Worm (Caenorhabditis elegans) whole organism, L2 larva: Measurements from ENCODE around the gene C09E7.11.

Experiments used
- C34F6.9 ChIP-seq: fragments of 150-350 bp; optimal IDR thresholded peaks from 2 replicates; lab custom pipeline; 2014; ENCODE audit warnings: missing biosample characterization, missing genetic modification characterization
- F13H6.1 ChIP-seq: sonication (generic microtip); optimal IDR thresholded peaks from 2 replicates; lab custom pipeline; 2016; ENCODE audit warnings: missing genetic modification characterization, missing compliant biosample characterization
- R02D3.7 ChIP-seq: fragments of 150-350 bp; optimal IDR thresholded peaks from 2 replicates; lab custom pipeline; 2014; ENCODE audit warnings: missing biosample characterization, missing genetic modification characterization
- ZK546.5 ChIP-seq: sonication (generic microtip); optimal IDR thresholded peaks from 2 replicates; lab custom pipeline; 2017; ENCODE audit warnings: missing biosample characterization, missing genetic modification characterization
- alr-1 ChIP-seq: fragments of 150-350 bp; optimal IDR thresholded peaks from 2 replicates; lab custom pipeline; 2014; ENCODE audit warnings: missing biosample characterization, missing genetic modification characterization
- aly-2 ChIP-seq: fragments of 150-350 bp; optimal IDR thresholded peaks from 2 replicates; lab custom pipeline; 2014; ENCODE audit warnings: missing biosample characterization, missing genetic modification characterization
- blmp-1 ChIP-seq: sonication (generic microtip); optimal IDR thresholded peaks from 2 replicates; lab custom pipeline; 2017; ENCODE audit warnings: missing genetic modification characterization, mild to moderate bottlenecking, missing compliant biosample characterization, antibody characterized with exemption, moderate library complexity; ENCODE audit not compliant: insufficient read depth
- crh-2 ChIP-seq: sonication (generic microtip); optimal IDR thresholded peaks from 2 replicates; lab custom pipeline; 2017; ENCODE audit warnings: missing biosample characterization, missing genetic modification characterization
- dmd-4 ChIP-seq: sonication (generic microtip); optimal IDR thresholded peaks from 2 replicates; lab custom pipeline; 2017; ENCODE audit warnings: missing biosample characterization, missing genetic modification characterization
- egl-27 ChIP-seq: sonication (generic microtip); optimal IDR thresholded peaks from 3 replicates; lab custom pipeline; 2017; ENCODE audit warnings: missing biosample characterization, missing genetic modification reagents, missing genetic modification characterization
- elt-1 ChIP-seq: fragments of 150-350 bp; optimal IDR thresholded peaks from 2 replicates; lab custom pipeline; 2014; ENCODE audit warnings: missing biosample characterization, missing genetic modification characterization
- elt-3 ChIP-seq: sonication (generic microtip); optimal IDR thresholded peaks from 2 replicates; lab custom pipeline; 2017; ENCODE audit warnings: missing biosample characterization, missing genetic modification characterization
- gmeb-1 ChIP-seq: fragments of 150-350 bp; optimal IDR thresholded peaks from 2 replicates; lab custom pipeline; 2014; ENCODE audit warnings: missing biosample characterization, missing genetic modification characterization
- lin-11 ChIP-seq: fragments of 150-350 bp; sonication (generic microtip); optimal IDR thresholded peaks from 2 replicates; lab custom pipeline; 2014; ENCODE audit warnings: missing biosample characterization, missing genetic modification characterization, inconsistent platforms, mixed read lengths
- lin-39 ChIP-seq: fragments of 150-350 bp; optimal IDR thresholded peaks from 2 replicates; lab custom pipeline; 2014; ENCODE audit warnings: missing biosample characterization, missing genetic modification reagents, missing genetic modification characterization
- lsy-2 ChIP-seq, 2 experiments: fragments of 150-350 bp in 1 of 2; sonication (generic microtip) in 1 of 2; optimal IDR thresholded peaks; 2 replicates each; lab custom pipeline; 2014 to 2017; ENCODE audit warnings: missing biosample characterization in 2 of 2, missing genetic modification characterization in 2 of 2
- mab-5 ChIP-seq: fragments of 150-350 bp; optimal IDR thresholded peaks from 2 replicates; lab custom pipeline; 2014; ENCODE audit warnings: missing biosample characterization, missing genetic modification characterization
- mbf-1 ChIP-seq: sonication (generic microtip); optimal IDR thresholded peaks from 2 replicates; lab custom pipeline; 2017; ENCODE audit warnings: missing biosample characterization, missing genetic modification characterization
- mdl-1 ChIP-seq, 2 experiments: fragments of 150-350 bp in 1 of 2; sonication (generic microtip) in 1 of 2; optimal IDR thresholded peaks; 2 replicates each; lab custom pipeline; 2017; ENCODE audit warnings: missing biosample characterization in 2 of 2, missing genetic modification characterization in 2 of 2
- nhr-10 ChIP-seq: sonication (generic microtip); optimal IDR thresholded peaks from 2 replicates; lab custom pipeline; 2017; ENCODE audit warnings: missing biosample characterization, missing genetic modification characterization
- nhr-11 ChIP-seq: fragments of 150-350 bp; optimal IDR thresholded peaks from 2 replicates; lab custom pipeline; 2014; ENCODE audit warnings: missing biosample characterization, missing genetic modification characterization
- nhr-129 ChIP-seq: fragments of 150-350 bp; optimal IDR thresholded peaks from 2 replicates; lab custom pipeline; 2014; ENCODE audit warnings: missing biosample characterization, missing genetic modification characterization
- nhr-21 ChIP-seq: fragments of 150-350 bp; optimal IDR thresholded peaks from 2 replicates; lab custom pipeline; 2014; ENCODE audit warnings: missing biosample characterization, missing genetic modification characterization
- nhr-23 ChIP-seq: fragments of 150-350 bp; optimal IDR thresholded peaks from 2 replicates; lab custom pipeline; 2014; ENCODE audit warnings: missing biosample characterization, missing genetic modification reagents, missing genetic modification characterization
- nhr-237 ChIP-seq: fragments of 150-350 bp; optimal IDR thresholded peaks from 2 replicates; lab custom pipeline; 2014; ENCODE audit warnings: missing biosample characterization, missing genetic modification characterization
- nhr-25 ChIP-seq: fragments of 150-350 bp; sonication (generic microtip); optimal IDR thresholded peaks from 3 replicates; lab custom pipeline; 2014; ENCODE audit warnings: missing biosample characterization, missing genetic modification characterization
- nhr-6 ChIP-seq: fragments of 150-350 bp; optimal IDR thresholded peaks from 2 replicates; lab custom pipeline; 2014; ENCODE audit warnings: missing biosample characterization, missing genetic modification characterization
- peb-1 ChIP-seq: fragments of 150-350 bp; optimal IDR thresholded peaks from 2 replicates; lab custom pipeline; 2014; ENCODE audit warnings: missing biosample characterization, missing genetic modification characterization
- sem-4 ChIP-seq: fragments of 150-350 bp; optimal IDR thresholded peaks from 2 replicates; lab custom pipeline; 2014; ENCODE audit warnings: missing biosample characterization, missing genetic modification reagents, missing genetic modification characterization
- sma-3 ChIP-seq: sonication (generic microtip); optimal IDR thresholded peaks from 2 replicates; lab custom pipeline; 2016; ENCODE audit warnings: missing genetic modification reagents, missing genetic modification characterization, missing compliant biosample characterization
- sma-9 ChIP-seq, 2 experiments: fragments of 150-350 bp in 1 of 2; sonication (generic microtip) in 1 of 2; optimal IDR thresholded peaks; 2 replicates each; lab custom pipeline; 2014 to 2016; ENCODE audit warnings: missing genetic modification characterization in 2 of 2, mild to moderate bottlenecking in 1 of 2, missing biosample characterization in 1 of 2, missing compliant biosample characterization in 1 of 2, missing genetic modification reagents in 1 of 2, moderate library complexity in 1 of 2
- snpc-4 ChIP-seq: fragments of 150-350 bp; optimal IDR thresholded peaks from 2 replicates; lab custom pipeline; 2014; ENCODE audit warnings: missing biosample characterization, missing genetic modification characterization
- unc-39 ChIP-seq: fragments of 150-350 bp; optimal IDR thresholded peaks from 2 replicates; lab custom pipeline; 2014; ENCODE audit warnings: missing biosample characterization, missing genetic modification characterization
- unc-55 ChIP-seq: fragments of 150-350 bp; sonication (generic microtip); optimal IDR thresholded peaks from 3 replicates; lab custom pipeline; 2014; ENCODE audit warnings: missing biosample characterization, missing genetic modification reagents, missing genetic modification characterization
- ztf-1 ChIP-seq: fragments of 200-800 bp; sonication (Bioruptor generic); conservative IDR thresholded peaks from 2 replicates; pipeline ENCODE4 v1.3.6; 2022; ENCODE audit warnings: missing genetic modification characterization, missing compliant biosample characterization
- ztf-4 ChIP-seq: fragments of 150-350 bp; optimal IDR thresholded peaks from 2 replicates; lab custom pipeline; 2014; ENCODE audit warnings: missing biosample characterization, missing genetic modification characterization

C09E7.11 gene

DNA sequence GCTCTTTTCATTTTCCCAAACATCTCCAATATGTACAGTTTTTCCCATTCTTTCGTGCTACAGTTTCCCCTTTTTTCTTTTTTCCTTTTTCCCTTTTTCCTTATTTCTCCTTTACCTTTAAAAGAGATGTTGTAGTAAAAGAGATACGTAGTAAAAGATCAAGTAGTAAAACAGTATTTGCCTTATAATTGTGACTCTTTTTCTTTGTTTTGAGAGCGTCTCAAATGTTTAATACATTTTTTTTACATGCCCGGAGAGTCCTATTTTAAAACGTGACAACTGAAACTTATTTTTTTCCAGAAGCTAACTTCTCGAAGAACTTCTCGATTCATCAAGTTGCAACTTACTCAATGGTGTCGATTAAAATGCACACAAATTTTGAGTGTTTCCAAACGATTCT is 23.4 kb upstream of the C09E7.11 start, which contains the start of gene F23F12.12:
F23F12.12 (plus strand) TSS at position 301 of the 400 bp plus-strand sequence.
- no peak for TF ChIP-seq nhr-129 (tag; lab: Kevin White, UChicago)
- no peak for TF ChIP-seq mbf-1
- no peak for TF ChIP-seq lin-39
- TF ChIP-seq ZK546.5 (tag; lab: Kevin White, UChicago) = no peak
- no peak for TF ChIP-seq mdl-1 (tag; optimal IDR thresholded peaks at IDR 0.05; lab: Kevin White, UChicago)
- no peak for TF ChIP-seq nhr-11 (tag; lab: Kevin White, UChicago)
- no peak for TF ChIP-seq crh-2
- TF ChIP-seq nhr-25 (tag; lab: Kevin White, UChicago) = no peak
- TF ChIP-seq sem-4 (tag; lab: Kevin White, UChicago) = no peak
- TF ChIP-seq sma-3 = no peak
- no peak for TF ChIP-seq unc-55 (GFP tag; lab: Kevin White, UChicago)
- no peak for TF ChIP-seq nhr-10 (tag; lab: Kevin White, UChicago)
- no peak for TF ChIP-seq nhr-6 (tag; lab: Kevin White, UChicago)
- no peak for TF ChIP-seq elt-1 (tag; lab: Kevin White, UChicago)
- no peak for TF ChIP-seq gmeb-1 (tag; lab: Kevin White, UChicago)
- TF ChIP-seq C34F6.9 (tag; lab: Kevin White, UChicago) = no peak
- no peak for TF ChIP-seq nhr-237 (tag; lab: Kevin White, UChicago)
- TF ChIP-seq egl-27 (tag; lab: Kevin White, UChicago) = no peak
- TF ChIP-seq peb-1 (tag; lab: Kevin White, UChicago) = no peak

DNA sequence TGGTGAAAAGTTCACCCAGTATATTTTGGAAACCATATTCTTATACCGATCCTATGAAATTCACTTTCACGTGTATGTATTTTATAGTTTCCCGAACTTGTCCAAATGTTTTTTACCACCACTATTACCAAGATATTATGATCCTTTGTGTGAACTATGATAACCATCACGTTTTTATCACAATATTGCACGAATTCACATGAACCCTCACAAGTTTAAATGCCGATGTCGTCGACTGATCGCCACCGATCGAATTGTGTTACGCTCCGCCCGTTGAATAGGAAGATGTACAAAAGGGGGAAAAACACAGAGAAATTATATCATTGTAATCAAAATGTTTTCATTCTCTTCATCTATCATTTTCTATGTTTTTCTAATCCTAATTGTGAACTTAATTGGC is 22.9 kb upstream of the C09E7.11 start:
- TF ChIP-seq sma-9 (GFP tag; optimal IDR thresholded peaks at IDR 0.05; lab: Kevin White, UChicago) = peak; percentile 11
- TF ChIP-seq sma-9 (tag; optimal IDR thresholded peaks at IDR 0.05; lab: Kevin White, UChicago) = no peak
- no peak for TF ChIP-seq mbf-1

DNA sequence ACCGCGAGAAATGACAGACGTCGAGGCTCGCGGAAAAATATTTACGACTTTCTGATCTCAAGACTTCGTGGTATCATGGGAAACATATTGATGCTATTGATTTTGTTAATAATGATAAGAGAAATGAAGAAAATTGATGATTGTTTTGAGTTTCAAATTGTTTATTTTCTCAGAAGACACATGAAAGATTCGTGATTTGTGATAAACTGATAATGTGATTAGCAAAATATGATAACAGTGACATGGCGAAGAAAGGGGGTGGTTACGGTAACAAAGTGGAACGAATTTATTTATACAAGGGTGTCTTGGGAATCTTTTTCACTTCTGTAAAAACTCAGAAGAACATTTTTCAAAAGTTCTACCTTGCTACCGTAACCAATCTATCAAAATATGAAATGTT is 21.9 kb upstream of the C09E7.11 start:
- TF ChIP-seq nhr-21 (tag; lab: Kevin White, UChicago) (peak; percentile 31), ZK546.5 (tag; lab: Kevin White, UChicago) (no peak), sma-9 (GFP tag; optimal IDR thresholded peaks at IDR 0.05; lab: Kevin White, UChicago) (peak; percentile 56), sma-9 (tag; optimal IDR thresholded peaks at IDR 0.05; lab: Kevin White, UChicago) (no peak), R02D3.7 (no peak), nhr-237 (tag; lab: Kevin White, UChicago) (no peak), nhr-25 (tag; lab: Kevin White, UChicago) (peak; percentile 25), lsy-2 (tag; optimal IDR thresholded peaks at IDR 0.05; lab: Kevin White, UChicago) (peak in 1 of 2 experiments; percentile 48)

DNA sequence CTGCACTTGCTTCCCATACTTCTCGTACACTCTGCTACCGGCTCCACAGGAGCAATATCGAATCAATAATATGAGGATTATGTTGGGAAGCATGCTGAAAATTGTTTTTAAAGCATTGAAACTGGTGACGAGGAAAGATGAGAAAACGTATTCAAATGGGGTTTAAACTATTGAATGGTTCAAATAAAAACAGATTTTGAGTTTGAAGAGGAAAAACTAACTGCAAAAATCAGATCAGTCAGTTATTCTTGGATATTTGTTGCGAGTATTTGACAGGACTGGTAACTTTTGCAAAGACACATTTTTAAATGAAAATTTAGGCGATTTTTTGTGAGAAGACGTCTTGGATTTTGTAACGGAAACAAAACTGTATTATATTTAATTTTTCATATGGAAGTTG is 16.5 kb upstream of the C09E7.11 start, which contains the start of gene acr-5:
acr-5 (minus strand) TSS at position 101 of the 400 bp plus-strand sequence.
- TF ChIP-seq unc-55 (GFP tag; lab: Kevin White, UChicago) (no peak), egl-27 (tag; lab: Kevin White, UChicago) (no peak), alr-1 (tag; lab: Kevin White, UChicago) (no peak), elt-3 (no peak), ztf-1 (GFP tag; lab: Robert Waterston, UW) (no peak), nhr-129 (tag; lab: Kevin White, UChicago) (no peak), ZK546.5 (tag; lab: Kevin White, UChicago) (no peak), dmd-4 (tag; lab: Kevin White, UChicago) (no peak), unc-39 (no peak), mab-5 (no peak)

DNA sequence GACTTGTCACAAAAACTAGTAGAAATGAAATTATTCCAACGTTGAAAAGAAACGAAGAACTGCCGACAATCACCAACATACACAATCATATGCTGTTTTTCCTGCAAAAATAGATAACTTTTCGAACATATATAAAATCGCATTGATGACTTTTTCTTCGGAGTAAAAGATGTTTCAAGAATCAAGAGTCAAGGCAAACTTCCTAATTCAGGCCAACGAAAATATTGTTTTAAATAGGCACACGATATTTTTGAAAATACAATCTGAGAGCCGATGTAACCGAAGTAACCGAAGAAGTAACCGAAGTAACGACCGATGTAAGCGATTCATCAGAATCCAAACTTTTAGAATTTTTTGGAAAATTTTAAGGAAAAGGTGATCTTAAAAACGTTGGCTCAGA is 11.2 kb upstream of the C09E7.11 start, which contains the start of gene C09E7.10:
C09E7.10 (minus strand) TSS at position 101 of the 400 bp plus-strand sequence.
- TF ChIP-seq sem-4 (tag; lab: Kevin White, UChicago) (no peak), blmp-1 (tag; lab: Kevin White, UChicago) (no peak), C34F6.9 (tag; lab: Kevin White, UChicago) (no peak), lin-11 (tag; lab: Kevin White, UChicago) (no peak), crh-2 (no peak), nhr-6 (tag; lab: Kevin White, UChicago) (no peak), unc-39 (no peak), aly-2 (tag; lab: Kevin White, UChicago) (no peak), egl-27 (tag; lab: Kevin White, UChicago) (no peak), F13H6.1 (no peak), sma-9 (GFP tag; optimal IDR thresholded peaks at IDR 0.05; lab: Kevin White, UChicago) (no peak), sma-9 (tag; optimal IDR thresholded peaks at IDR 0.05; lab: Kevin White, UChicago) (no peak), nhr-21 (tag; lab: Kevin White, UChicago) (no peak), snpc-4 (tag; lab: Kevin White, UChicago) (no peak), nhr-23 (no peak), ztf-1 (GFP tag; lab: Robert Waterston, UW) (no peak), ztf-4 (tag; lab: Kevin White, UChicago) (no peak), mdl-1 (tag; optimal IDR thresholded peaks at IDR 0.05; lab: Kevin White, UChicago) (no peak), nhr-237 (tag; lab: Kevin White, UChicago) (no peak), dmd-4 (tag; lab: Kevin White, UChicago) (no peak), peb-1 (tag; lab: Kevin White, UChicago) (no peak)
